Worm (Caenorhabditis elegans) whole organism, young adult: Measurements from ENCODE around the gene M7.8.

Experiments used
- B0336.3 ChIP-seq: fragments of 200-800 bp; sonication (Bioruptor generic); IDR thresholded peaks from 2 replicates; pipeline ENCODE4 v1.3.6; 2022; ENCODE audit warnings: missing genetic modification characterization, missing compliant biosample characterization
- D2030.7 ChIP-seq: fragments of 200-800 bp; sonication (Bioruptor generic); IDR thresholded peaks from 2 replicates; pipeline ENCODE4 v1.3.6; 2022; ENCODE audit warnings: missing genetic modification reagents, missing genetic modification characterization, missing compliant biosample characterization
- F10E7.11 ChIP-seq: sonication (generic microtip); optimal IDR thresholded peaks from 2 replicates; lab custom pipeline; 2017; ENCODE audit warnings: mild to moderate bottlenecking, missing genetic modification characterization, moderate library complexity, missing compliant biosample characterization
- F33H1.4 ChIP-seq: fragments of 200-800 bp; sonication (Bioruptor generic); IDR thresholded peaks from 2 replicates; pipeline ENCODE4 v1.3.6; 2022; ENCODE audit warnings: missing genetic modification reagents, missing genetic modification characterization, missing compliant biosample characterization
- F37B4.10 ChIP-seq: fragments of 200-800 bp; sonication (Bioruptor generic); IDR thresholded peaks from 2 replicates; pipeline ENCODE4 v1.3.6; 2022; ENCODE audit warnings: missing genetic modification characterization, missing compliant biosample characterization
- F52B5.7 ChIP-seq: sonication (generic microtip); optimal IDR thresholded peaks from 2 replicates; lab custom pipeline; 2016; ENCODE audit warnings: mild to moderate bottlenecking, missing genetic modification characterization, missing compliant biosample characterization
- ama-1 ChIP-seq, 3 experiments: fragments of 150-350 bp in 1 of 3; sonication (generic microtip) in 2 of 3; optimal IDR thresholded peaks; 2 replicates each; lab custom pipeline; 2014 to 2018; ENCODE audit warnings: missing biosample characterization in 2 of 3, missing genetic modification characterization in 2 of 3, missing genetic modification reagents in 2 of 3
- aptf-3 ChIP-seq: fragments of 200-800 bp; sonication (Bioruptor generic); IDR thresholded peaks from 2 replicates; pipeline ENCODE4 v1.3.6; 2022; ENCODE audit warnings: missing genetic modification characterization, missing compliant biosample characterization
- atf-7 ChIP-seq: sonication (generic microtip); optimal IDR thresholded peaks from 2 replicates; lab custom pipeline; 2017; ENCODE audit warnings: mild to moderate bottlenecking, missing genetic modification characterization, missing compliant biosample characterization
- athp-1 ChIP-seq: sonication (generic microtip); optimal IDR thresholded peaks from 2 replicates; lab custom pipeline; 2017; ENCODE audit warnings: mild to moderate bottlenecking, missing genetic modification characterization, missing compliant biosample characterization
- attf-3 ChIP-seq: fragments of 200-800 bp; sonication (Bioruptor generic); conservative IDR thresholded peaks from 2 replicates; pipeline ENCODE4 v1.3.6; 2022; ENCODE audit warnings: missing genetic modification reagents, missing genetic modification characterization, missing compliant biosample characterization
- attf-5 ChIP-seq: fragments of 200-800 bp; sonication (Bioruptor generic); optimal IDR thresholded peaks from 2 replicates; lab custom pipeline; 2018; ENCODE audit warnings: mild to moderate bottlenecking, missing genetic modification characterization, missing compliant biosample characterization
- bed-1 ChIP-seq: fragments of 200-800 bp; sonication (Bioruptor generic); IDR thresholded peaks from 2 replicates; pipeline ENCODE4 v1.3.6; 2022; ENCODE audit warnings: missing genetic modification reagents, missing genetic modification characterization, missing compliant biosample characterization
- bed-2 ChIP-seq: fragments of 200-800 bp; sonication (Bioruptor generic); IDR thresholded peaks from 2 replicates; pipeline ENCODE4 v1.3.6; 2022; ENCODE audit warnings: missing genetic modification reagents, missing genetic modification characterization, missing compliant biosample characterization
- cebp-1 ChIP-seq, 2 experiments: fragments of 200-800 bp in 1 of 2; sonication (Bioruptor generic) in 1 of 2; sonication (generic microtip) in 1 of 2; IDR thresholded peaks in 1 of 2; optimal IDR thresholded peaks in 1 of 2; 2 replicates each; pipeline versions ENCODE4 v1.3.6 to Lab custom; 2017 to 2022; ENCODE audit warnings: missing compliant biosample characterization in 2 of 2, missing genetic modification characterization in 2 of 2, mild to moderate bottlenecking in 1 of 2, missing genetic modification reagents in 1 of 2, moderate library complexity in 1 of 2
- ceh-27 ChIP-seq: fragments of 200-800 bp; sonication (Bioruptor generic); optimal IDR thresholded peaks from 2 replicates; lab custom pipeline; 2018; ENCODE audit warnings: mild to moderate bottlenecking, missing genetic modification characterization, moderate library complexity, missing compliant biosample characterization
- ceh-91 ChIP-seq: fragments of 200-800 bp; sonication (Bioruptor generic); IDR thresholded peaks from 2 replicates; pipeline ENCODE4 v1.3.6; 2022; ENCODE audit warnings: missing genetic modification reagents, missing genetic modification characterization, missing compliant biosample characterization
- dpff-1 ChIP-seq: sonication (generic microtip); optimal IDR thresholded peaks from 2 replicates; lab custom pipeline; 2017; ENCODE audit warnings: mild to moderate bottlenecking, missing genetic modification characterization, missing compliant biosample characterization
- efl-1 ChIP-seq: fragments of 150-350 bp; optimal IDR thresholded peaks from 2 replicates; lab custom pipeline; 2014; ENCODE audit warnings: missing biosample characterization, missing genetic modification reagents, missing genetic modification characterization
- ets-4 ChIP-seq: fragments of 200-800 bp; sonication (Bioruptor generic); optimal IDR thresholded peaks from 2 replicates; lab custom pipeline; 2018; ENCODE audit warnings: mild to moderate bottlenecking, missing genetic modification characterization, missing compliant biosample characterization
- fkh-3 ChIP-seq: sonication (generic microtip); optimal IDR thresholded peaks from 2 replicates; lab custom pipeline; 2016; ENCODE audit warnings: mild to moderate bottlenecking, missing genetic modification characterization, missing compliant biosample characterization
- hmg-1.2 ChIP-seq: fragments of 200-800 bp; sonication (Bioruptor generic); IDR thresholded peaks from 2 replicates; pipeline ENCODE4 v1.3.6; 2022; ENCODE audit warnings: missing genetic modification reagents, missing genetic modification characterization, missing compliant biosample characterization
- hsf-1 ChIP-seq: fragments of 200-800 bp; sonication (Bioruptor generic); IDR thresholded peaks from 2 replicates; pipeline ENCODE4 v1.3.6; 2022; ENCODE audit warnings: missing genetic modification reagents, missing genetic modification characterization, missing compliant biosample characterization
- let-607 ChIP-seq, 2 experiments: fragments of 200-800 bp in 1 of 2; sonication (Bioruptor generic) in 1 of 2; sonication (generic microtip) in 1 of 2; optimal IDR thresholded peaks; 2 replicates each; lab custom pipeline; 2016 to 2018; ENCODE audit warnings: mild to moderate bottlenecking in 2 of 2, missing compliant biosample characterization in 2 of 2, missing genetic modification characterization in 2 of 2, moderate library complexity in 2 of 2, missing genotype in 1 of 2
- lin-26 ChIP-seq: fragments of 200-800 bp; sonication (Bioruptor generic); IDR thresholded peaks from 2 replicates; pipeline ENCODE4 v1.3.6; 2022; ENCODE audit warnings: missing genetic modification reagents, missing genetic modification characterization, missing compliant biosample characterization
- lin-54 ChIP-seq: fragments of 200-800 bp; sonication (Bioruptor generic); optimal IDR thresholded peaks from 2 replicates; lab custom pipeline; 2018; ENCODE audit warnings: mild to moderate bottlenecking, missing genetic modification characterization, missing compliant biosample characterization
- lsl-1 ChIP-seq: fragments of 200-800 bp; sonication (Bioruptor generic); optimal IDR thresholded peaks from 2 replicates; lab custom pipeline; 2018; ENCODE audit warnings: mild to moderate bottlenecking, missing genetic modification characterization, moderate library complexity, missing compliant biosample characterization
- madf-10 ChIP-seq: sonication (generic microtip); optimal IDR thresholded peaks from 2 replicates; lab custom pipeline; 2016; ENCODE audit warnings: mild to moderate bottlenecking, missing genetic modification characterization, missing compliant biosample characterization
- madf-6 ChIP-seq: fragments of 200-800 bp; sonication (Bioruptor generic); IDR thresholded peaks from 2 replicates; pipeline ENCODE4 v1.3.6; 2022; ENCODE audit warnings: missing genetic modification reagents, missing genetic modification characterization, missing compliant biosample characterization
- madf-8 ChIP-seq: fragments of 200-800 bp; sonication (Bioruptor generic); conservative IDR thresholded peaks from 2 replicates; pipeline ENCODE4 v1.3.6; 2022; ENCODE audit warnings: missing genetic modification reagents, missing genetic modification characterization, missing compliant biosample characterization
- nfyb-1 ChIP-seq: fragments of 200-800 bp; sonication (Bioruptor generic); IDR thresholded peaks from 2 replicates; pipeline ENCODE4 v1.3.6; 2022; ENCODE audit warnings: missing genetic modification reagents, missing genetic modification characterization, missing compliant biosample characterization
- nhr-120 ChIP-seq: fragments of 200-800 bp; sonication (Bioruptor generic); IDR thresholded peaks from 2 replicates; pipeline ENCODE4 v1.3.6; 2022; ENCODE audit warnings: missing genetic modification characterization, missing compliant biosample characterization
- nhr-179 ChIP-seq: sonication (generic microtip); optimal IDR thresholded peaks from 2 replicates; lab custom pipeline; 2016; ENCODE audit warnings: mild to moderate bottlenecking, missing genetic modification characterization, missing compliant biosample characterization
- pha-4 ChIP-seq: fragments of 150-350 bp; sonication (generic microtip); optimal IDR thresholded peaks from 2 replicates; lab custom pipeline; 2014; ENCODE audit warnings: missing biosample characterization, missing genetic modification reagents, missing genetic modification characterization
- sea-2 ChIP-seq: fragments of 200-800 bp; sonication (Bioruptor generic); IDR thresholded peaks from 2 replicates; pipeline ENCODE4 v1.3.6; 2022; ENCODE audit warnings: missing genetic modification characterization, missing compliant biosample characterization
- snpc-1.3 ChIP-seq: sonication (generic microtip); optimal IDR thresholded peaks from 2 replicates; lab custom pipeline; 2017; ENCODE audit warnings: missing genetic modification characterization, mild to moderate bottlenecking, missing compliant biosample characterization, antibody characterized with exemption, moderate library complexity, missing genotype, missing genetic modification reagents; ENCODE audit not compliant: insufficient read depth
- xnd-1 ChIP-seq: sonication (generic microtip); optimal IDR thresholded peaks from 2 replicates; lab custom pipeline; 2016; ENCODE audit warnings: missing genotype, missing genetic modification reagents, missing genetic modification characterization, missing compliant biosample characterization
- zim-3 ChIP-seq: sonication (generic microtip); optimal IDR thresholded peaks from 2 replicates; lab custom pipeline; 2017; ENCODE audit warnings: mild to moderate bottlenecking, missing genetic modification characterization, moderate library complexity, missing compliant biosample characterization
- ztf-18 ChIP-seq: sonication (generic microtip); optimal IDR thresholded peaks from 2 replicates; lab custom pipeline; 2016; ENCODE audit warnings: missing genotype, mild to moderate bottlenecking, missing genetic modification characterization, missing compliant biosample characterization
- ztf-26 ChIP-seq: sonication (generic microtip); optimal IDR thresholded peaks from 2 replicates; lab custom pipeline; 2017; ENCODE audit warnings: missing genetic modification characterization, missing compliant biosample characterization

M7.8 gene

DNA sequence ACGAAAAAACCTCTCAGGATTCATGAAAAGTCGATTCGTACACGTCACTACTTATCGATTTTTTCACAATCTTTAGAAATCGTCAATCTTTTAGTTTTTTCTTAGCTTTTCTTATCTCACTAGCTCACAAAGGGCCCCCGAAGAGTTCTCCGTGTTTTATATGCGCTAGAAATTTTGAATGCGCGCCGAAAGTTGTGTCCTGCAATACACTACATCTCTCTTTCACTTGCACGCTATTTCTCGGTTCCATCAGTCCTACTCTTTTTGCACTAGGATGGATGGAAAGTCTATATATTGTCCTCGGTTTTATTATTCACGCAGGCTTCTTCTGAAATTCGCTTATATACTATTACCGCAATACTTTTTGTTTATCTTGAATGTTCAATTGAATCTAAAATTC is 30.7 kb upstream of the M7.8 start:
- no peak for TF ChIP-seq F37B4.10 (GFP tag; lab: Robert Waterston, UW)
- no peak for TF ChIP-seq ets-4
- no peak for TF ChIP-seq B0336.3
- TF ChIP-seq ztf-26 (tag; lab: Kevin White, UChicago): no peak
- no peak for TF ChIP-seq atf-7 (tag; lab: Kevin White, UChicago)
- TF ChIP-seq lin-54: peak; percentile 11

ce11 chrIV:11125200-11125599 is 30.3 kb upstream of the M7.8 start:
- TF ChIP-seq cebp-1 (GFP tag; IDR thresholded peaks at IDR 0.05; lab: Robert Waterston, UW) (no peak), cebp-1 (tag; optimal IDR thresholded peaks at IDR 0.05; lab: Kevin White, UChicago) (peak; percentile 31), nfyb-1 (peak; percentile 95), let-607 (tag; optimal IDR thresholded peaks at IDR 0.05; lab: Kevin White, UChicago) (peak in 1 of 2 experiments; percentile 48), F10E7.11 (tag; lab: Kevin White, UChicago) (no peak), hmg-1.2 (peak; percentile 100)
- TF ChIP-seq, all 124 proteins: peak for 4

DNA sequence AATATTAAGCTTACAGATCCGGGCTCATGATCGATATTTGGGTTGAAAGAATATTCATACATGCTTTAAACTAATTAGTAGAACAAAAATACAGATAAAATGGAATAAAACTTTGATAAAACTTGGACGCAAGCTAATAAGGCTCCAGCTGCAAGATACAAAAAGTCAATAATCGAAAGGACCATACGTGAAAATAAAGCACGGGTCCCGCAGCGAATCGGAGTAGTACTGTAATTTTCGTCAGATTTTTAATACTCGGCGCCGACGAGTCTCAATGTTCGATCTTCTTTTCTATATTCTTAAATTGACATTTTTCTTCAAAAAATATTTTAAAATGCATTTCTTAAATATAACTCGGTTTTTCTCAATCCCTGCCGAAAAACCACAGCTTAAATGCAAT is 29.8 kb upstream of the M7.8 start, which contains the start of gene spo-11:
Gene spo-11 (minus strand): TSS at position 189 of the 400 bp plus-strand sequence.
- TF ChIP-seq efl-1 (peak; percentile 5), lin-26 (no peak), xnd-1 (peak; percentile 83), D2030.7 (GFP tag; lab: Robert Waterston, UW) (0 out of 2 replicates have a peak, but pooled peaks have one; percentile 18), athp-1 (no peak), madf-6 (GFP tag; lab: Robert Waterston, UW) (peak; percentile 90), cebp-1 (GFP tag; IDR thresholded peaks at IDR 0.05; lab: Robert Waterston, UW) (no peak), cebp-1 (tag; optimal IDR thresholded peaks at IDR 0.05; lab: Kevin White, UChicago) (no peak), lin-54 (peak; percentile 2), pha-4 (no peak), dpff-1 (tag; lab: Kevin White, UChicago) (no peak), ceh-91 (0 out of 2 replicates have a peak, but pooled peaks have one; percentile 36), lsl-1 (GFP tag; lab: Kevin White, UChicago) (peak; percentile 94), F33H1.4 (GFP tag; lab: Robert Waterston, UW) (peak; percentile 92), attf-5 (GFP tag; lab: Kevin White, UChicago) (no peak), nhr-179 (tag; lab: Kevin White, UChicago) (no peak), madf-8 (GFP tag; lab: Robert Waterston, UW) (peak; percentile 48)

DNA sequence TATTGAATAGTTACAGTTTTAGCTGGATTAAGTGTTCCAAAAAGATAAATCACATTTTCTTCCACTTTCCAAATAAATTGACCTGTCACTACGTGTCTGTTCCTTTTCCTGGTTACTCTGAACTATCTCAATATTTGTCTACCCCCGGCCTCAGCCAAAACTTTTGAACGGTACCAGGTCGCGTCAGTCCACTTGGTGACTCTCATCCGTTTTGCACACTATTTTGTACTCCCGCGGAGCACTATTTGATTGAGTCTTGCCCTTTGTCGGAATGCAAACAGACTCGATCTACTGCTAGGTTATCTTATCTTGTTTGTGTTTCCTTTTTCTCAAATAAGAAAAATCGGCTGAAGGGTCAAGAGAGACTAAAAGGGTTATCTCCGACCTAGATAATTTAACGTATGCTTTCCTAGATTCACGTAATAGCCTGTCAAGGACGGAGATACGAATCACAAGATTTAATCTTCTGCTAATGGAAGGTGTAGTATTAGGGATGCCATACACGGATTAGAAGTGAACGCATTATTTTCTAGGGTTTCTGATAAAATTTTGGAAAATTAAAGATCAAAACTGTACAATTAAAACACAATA is 25.2 kb upstream of the M7.8 start:
- TF ChIP-seq F52B5.7 (tag; lab: Kevin White, UChicago) (no peak), ama-1 (optimal IDR thresholded peaks at IDR 0.05; lab: Kevin White, UChicago) (peak; percentile 5), ama-1 (GFP tag; optimal IDR thresholded peaks at IDR 0.05; lab: Kevin White, UChicago) (no peak)
- TF ChIP-seq, all 124 proteins: peak for 1

ce11 chrIV:11118837-11119491 is 24.1 kb upstream of the M7.8 start, which contains the start of the genes imp-2 and enpl-1:
Gene imp-2, minus strand, starts transcription at chrIV:11118887.
Gene enpl-1, plus strand, starts transcription at chrIV:11119298.
- peak; percentile 80 for TF ChIP-seq ets-4
- no peak for TF ChIP-seq dpff-1 (tag; lab: Kevin White, UChicago)
- TF ChIP-seq bed-1 (GFP tag; lab: Robert Waterston, UW): no peak
- no peak for TF ChIP-seq pha-4
- TF ChIP-seq zim-3: no peak
- TF ChIP-seq aptf-3 (GFP tag; lab: Robert Waterston, UW): no peak
- TF ChIP-seq nhr-120 (GFP tag; lab: Robert Waterston, UW): no peak
- no peak for TF ChIP-seq F52B5.7 (tag; lab: Kevin White, UChicago)
- TF ChIP-seq madf-6 (GFP tag; lab: Robert Waterston, UW): peak; percentile 60; the same call in 1 of the 2 replicates
- no peak for TF ChIP-seq attf-3
- TF ChIP-seq madf-10 (tag; lab: Kevin White, UChicago): peak; percentile 77
- peak; percentile 3 for TF ChIP-seq snpc-1.3
- no peak for TF ChIP-seq fkh-3
- TF ChIP-seq ztf-18 (tag; lab: Kevin White, UChicago): peak; percentile 76
- TF ChIP-seq ceh-27: peak; percentile 88
- TF ChIP-seq sea-2 (GFP tag; lab: Robert Waterston, UW): no peak
- no peak for TF ChIP-seq bed-2 (GFP tag; lab: Robert Waterston, UW)
- no peak for TF ChIP-seq hsf-1
